Worm (Caenorhabditis elegans) whole organism, early embryonic: Measurements from ENCODE around the gene K06H7.1.

Experiments
- ama-1 ChIP-seq: fragments of 150-350 bp; optimal IDR thresholded peaks from 2 replicates; lab custom pipeline; 2014
- ceh-13 ChIP-seq: fragments of 200-800 bp; sonication (Bioruptor generic); optimal IDR thresholded peaks from 2 replicates; lab custom pipeline; 2018; ENCODE audit warnings: mild to moderate bottlenecking, missing genetic modification characterization, missing compliant biosample characterization
- flt-1 ChIP-seq: fragments of 200-800 bp; sonication (Bioruptor generic); IDR thresholded peaks from 2 replicates; pipeline ENCODE4 v1.3.6; 2022; ENCODE audit warnings: missing genetic modification characterization, missing compliant biosample characterization

DNA sequence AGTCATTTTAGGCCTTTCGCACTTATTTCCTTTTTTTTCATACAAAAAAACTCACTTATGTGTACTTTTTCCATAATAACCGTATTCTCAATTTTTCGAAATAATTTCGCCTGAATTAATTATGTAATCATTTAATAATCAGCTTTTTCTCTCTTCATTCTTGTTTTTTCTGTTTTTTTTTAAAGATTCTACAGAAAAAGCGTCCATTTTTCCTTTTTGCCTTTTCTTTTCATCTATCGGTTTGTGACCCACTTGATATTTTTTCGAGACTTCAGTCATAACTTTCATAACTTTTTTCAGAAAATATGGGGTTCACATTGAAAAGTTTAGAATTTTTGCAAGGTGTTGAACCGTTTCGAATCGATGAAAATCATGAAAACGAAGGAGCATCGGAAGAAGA lies 10.9 kb upstream of the K06H7.1 start, which contains the start of gene vms-1:
- TF ChIP-seq flt-1 (GFP tag; lab: Robert Waterston, UW) (no peak), ama-1 (lab: Kevin White, UChicago) (no peak), ceh-13 (no peak)
